Fruit fly (Drosophila melanogaster): ENCODE results near the gene Obp99a.

DNA sequence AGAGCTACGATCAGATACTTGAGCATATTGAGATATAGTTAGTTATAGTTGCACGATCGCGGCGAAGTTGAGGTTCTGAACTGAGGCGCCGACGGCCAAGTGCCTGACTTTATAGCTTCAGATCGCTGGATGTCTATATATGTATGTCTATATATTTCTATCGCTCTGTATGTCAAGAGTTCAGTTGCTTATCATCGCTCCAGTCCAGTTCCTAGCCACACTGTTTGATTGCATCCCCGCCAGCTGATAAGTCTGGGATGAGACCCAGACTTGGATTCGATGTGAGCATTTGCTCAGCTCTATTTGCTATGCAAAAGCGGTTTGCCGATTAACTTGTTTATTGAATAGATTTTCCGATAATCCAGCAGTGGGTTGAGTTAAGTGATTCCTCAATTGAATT lies 15.2 kb downstream of the Obp99a start:
- no peak for TF ChIP-seq psq (optimal IDR thresholded peaks at IDR 0.05)
- no peak for TF ChIP-seq h (optimal IDR thresholded peaks at IDR 0.05)
- TF ChIP-seq Myc (optimal IDR thresholded peaks at IDR 0.05), result no peak
- TF ChIP-seq Sin3A (optimal IDR thresholded peaks at IDR 0.05), result no peak
- TF ChIP-seq ttk (optimal IDR thresholded peaks at IDR 0.05), result no peak

Data from Kc167 (cell line).